Worm (Caenorhabditis elegans) whole organism, young adult: ENCODE measurements around the gene fut-1.

ENCODE experiments used
- B0019.2 ChIP-seq: fragments of 200-800 bp; sonication (Bioruptor generic); conservative IDR thresholded peaks from 2 replicates; pipeline ENCODE4 v1.3.6; 2022; ENCODE audit warnings: missing genetic modification reagents, missing genetic modification characterization, missing compliant biosample characterization
- B0035.1 ChIP-seq: sonication (generic microtip); optimal IDR thresholded peaks from 2 replicates; lab custom pipeline; 2016; ENCODE audit warnings: missing genetic modification characterization, mild to moderate bottlenecking, missing compliant biosample characterization, missing genotype, missing genetic modification reagents
- B0261.1 ChIP-seq: sonication (generic microtip); optimal IDR thresholded peaks from 2 replicates; lab custom pipeline; 2016; ENCODE audit warnings: mild to moderate bottlenecking, missing genetic modification characterization, moderate library complexity, missing compliant biosample characterization
- C06A6.2 ChIP-seq: fragments of 200-800 bp; sonication (Bioruptor generic); conservative IDR thresholded peaks from 2 replicates; pipeline ENCODE4 v1.3.6; 2022; ENCODE audit warnings: missing genetic modification characterization, missing compliant biosample characterization
- C17E4.6 ChIP-seq: fragments of 200-800 bp; sonication (Bioruptor generic); IDR thresholded peaks from 2 replicates; pipeline ENCODE4 v1.3.6; 2022; ENCODE audit warnings: missing genetic modification reagents, missing genetic modification characterization, missing compliant biosample characterization
- D2030.7 ChIP-seq: fragments of 200-800 bp; sonication (Bioruptor generic); IDR thresholded peaks from 2 replicates; pipeline ENCODE4 v1.3.6; 2022; ENCODE audit warnings: missing genetic modification reagents, missing genetic modification characterization, missing compliant biosample characterization
- F33H1.4 ChIP-seq: fragments of 200-800 bp; sonication (Bioruptor generic); IDR thresholded peaks from 2 replicates; pipeline ENCODE4 v1.3.6; 2022; ENCODE audit warnings: missing genetic modification reagents, missing genetic modification characterization, missing compliant biosample characterization
- F37B4.10 ChIP-seq: fragments of 200-800 bp; sonication (Bioruptor generic); IDR thresholded peaks from 2 replicates; pipeline ENCODE4 v1.3.6; 2022; ENCODE audit warnings: missing genetic modification characterization, missing compliant biosample characterization
- Y53G8AR.9 ChIP-seq: fragments of 200-800 bp; sonication (Bioruptor generic); conservative IDR thresholded peaks from 2 replicates; pipeline ENCODE4 v1.3.6; 2022; ENCODE audit warnings: missing genetic modification reagents, missing genetic modification characterization, missing compliant biosample characterization
- Y56A3A.18 ChIP-seq: fragments of 200-800 bp; sonication (Bioruptor generic); IDR thresholded peaks from 2 replicates; pipeline ENCODE4 v1.3.6; 2022; ENCODE audit warnings: missing genetic modification reagents, missing genetic modification characterization, missing compliant biosample characterization
- bed-1 ChIP-seq: fragments of 200-800 bp; sonication (Bioruptor generic); IDR thresholded peaks from 2 replicates; pipeline ENCODE4 v1.3.6; 2022; ENCODE audit warnings: missing genetic modification reagents, missing genetic modification characterization, missing compliant biosample characterization
- ccch-3 ChIP-seq: fragments of 200-800 bp; sonication (Bioruptor generic); optimal IDR thresholded peaks from 2 replicates; lab custom pipeline; 2018; ENCODE audit warnings: mild to moderate bottlenecking, missing genetic modification characterization, missing compliant biosample characterization
- cebp-1 ChIP-seq, 2 experiments: fragments of 200-800 bp in 1 of 2; sonication (Bioruptor generic) in 1 of 2; sonication (generic microtip) in 1 of 2; IDR thresholded peaks in 1 of 2; optimal IDR thresholded peaks in 1 of 2; 2 replicates each; pipeline versions ENCODE4 v1.3.6 to Lab custom; 2017 to 2022; ENCODE audit warnings: missing compliant biosample characterization in 2 of 2, missing genetic modification characterization in 2 of 2, mild to moderate bottlenecking in 1 of 2, missing genetic modification reagents in 1 of 2, moderate library complexity in 1 of 2
- cebp-2 ChIP-seq: fragments of 200-800 bp; sonication (Bioruptor generic); IDR thresholded peaks from 2 replicates; pipeline ENCODE4 v1.3.6; 2022; ENCODE audit warnings: missing genetic modification characterization, missing compliant biosample characterization
- ceh-27 ChIP-seq: fragments of 200-800 bp; sonication (Bioruptor generic); optimal IDR thresholded peaks from 2 replicates; lab custom pipeline; 2018; ENCODE audit warnings: mild to moderate bottlenecking, missing genetic modification characterization, moderate library complexity, missing compliant biosample characterization
- ceh-91 ChIP-seq: fragments of 200-800 bp; sonication (Bioruptor generic); IDR thresholded peaks from 2 replicates; pipeline ENCODE4 v1.3.6; 2022; ENCODE audit warnings: missing genetic modification reagents, missing genetic modification characterization, missing compliant biosample characterization
- die-1 ChIP-seq: sonication (generic microtip); optimal IDR thresholded peaks from 2 replicates; lab custom pipeline; 2016; ENCODE audit warnings: missing genotype, mild to moderate bottlenecking, missing genetic modification characterization, missing compliant biosample characterization
- dox-1 ChIP-seq: fragments of 200-800 bp; sonication (Bioruptor generic); IDR thresholded peaks from 2 replicates; pipeline ENCODE4 v1.3.6; 2022; ENCODE audit warnings: missing genetic modification reagents, missing genetic modification characterization, missing compliant biosample characterization
- egl-18 ChIP-seq: fragments of 200-800 bp; sonication (Bioruptor generic); IDR thresholded peaks from 2 replicates; pipeline ENCODE4 v1.3.6; 2022; ENCODE audit warnings: missing genetic modification reagents, missing genetic modification characterization, missing compliant biosample characterization
- him-1 ChIP-seq: sonication (generic microtip); optimal IDR thresholded peaks from 2 replicates; lab custom pipeline; 2016; ENCODE audit warnings: missing genotype, missing genetic modification reagents, missing genetic modification characterization, missing compliant biosample characterization
- hrde-1 ChIP-seq: sonication (generic microtip); optimal IDR thresholded peaks from 2 replicates; lab custom pipeline; 2016; ENCODE audit warnings: missing genetic modification characterization, mild to moderate bottlenecking, missing compliant biosample characterization, moderate library complexity, missing genotype, missing genetic modification reagents, borderline replicate concordance
- let-607 ChIP-seq, 2 experiments: fragments of 200-800 bp in 1 of 2; sonication (Bioruptor generic) in 1 of 2; sonication (generic microtip) in 1 of 2; optimal IDR thresholded peaks; 2 replicates each; lab custom pipeline; 2016 to 2018; ENCODE audit warnings: mild to moderate bottlenecking in 2 of 2, missing compliant biosample characterization in 2 of 2, missing genetic modification characterization in 2 of 2, moderate library complexity in 2 of 2, missing genotype in 1 of 2
- lsl-1 ChIP-seq: fragments of 200-800 bp; sonication (Bioruptor generic); optimal IDR thresholded peaks from 2 replicates; lab custom pipeline; 2018; ENCODE audit warnings: mild to moderate bottlenecking, missing genetic modification characterization, moderate library complexity, missing compliant biosample characterization
- madf-3 ChIP-seq: fragments of 200-800 bp; sonication (Bioruptor generic); IDR thresholded peaks from 2 replicates; pipeline ENCODE4 v1.3.6; 2022; ENCODE audit warnings: missing genetic modification reagents, missing genetic modification characterization, missing compliant biosample characterization
- madf-6 ChIP-seq: fragments of 200-800 bp; sonication (Bioruptor generic); IDR thresholded peaks from 2 replicates; pipeline ENCODE4 v1.3.6; 2022; ENCODE audit warnings: missing genetic modification reagents, missing genetic modification characterization, missing compliant biosample characterization
- mcd-1 ChIP-seq: fragments of 200-800 bp; sonication (Bioruptor generic); IDR thresholded peaks from 2 replicates; pipeline ENCODE4 v1.3.6; 2022; ENCODE audit warnings: missing genetic modification reagents, missing genetic modification characterization, missing compliant biosample characterization
- mes-4 ChIP-seq: sonication (generic microtip); optimal IDR thresholded peaks from 2 replicates; lab custom pipeline; 2016; ENCODE audit warnings: missing genotype, missing genetic modification characterization, missing compliant biosample characterization
- nfyb-1 ChIP-seq: fragments of 200-800 bp; sonication (Bioruptor generic); IDR thresholded peaks from 2 replicates; pipeline ENCODE4 v1.3.6; 2022; ENCODE audit warnings: missing genetic modification reagents, missing genetic modification characterization, missing compliant biosample characterization
- nhr-179 ChIP-seq: sonication (generic microtip); optimal IDR thresholded peaks from 2 replicates; lab custom pipeline; 2016; ENCODE audit warnings: mild to moderate bottlenecking, missing genetic modification characterization, missing compliant biosample characterization
- nhr-80 ChIP-seq: sonication (generic microtip); optimal IDR thresholded peaks from 2 replicates; lab custom pipeline; 2016; ENCODE audit warnings: missing genetic modification characterization, missing compliant biosample characterization
- pha-4 ChIP-seq: fragments of 150-350 bp; sonication (generic microtip); optimal IDR thresholded peaks from 2 replicates; lab custom pipeline; 2014; ENCODE audit warnings: missing biosample characterization, missing genetic modification reagents, missing genetic modification characterization
- rpc-1 ChIP-seq, 2 experiments: fragments of 150-350 bp in 1 of 2; sonication (generic microtip) in 1 of 2; optimal IDR thresholded peaks; 2 replicates each; lab custom pipeline; 2014 to 2018; ENCODE audit warnings: missing biosample characterization in 1 of 2, missing genetic modification characterization in 1 of 2, missing genetic modification reagents in 1 of 2, missing genotype in 1 of 2
- sea-2 ChIP-seq: fragments of 200-800 bp; sonication (Bioruptor generic); IDR thresholded peaks from 2 replicates; pipeline ENCODE4 v1.3.6; 2022; ENCODE audit warnings: missing genetic modification characterization, missing compliant biosample characterization
- sptf-2 ChIP-seq: fragments of 200-800 bp; sonication (Bioruptor generic); optimal IDR thresholded peaks from 2 replicates; lab custom pipeline; 2018; ENCODE audit warnings: mild to moderate bottlenecking, missing genetic modification characterization, missing compliant biosample characterization
- tlf-1 ChIP-seq: fragments of 200-800 bp; sonication (Bioruptor generic); optimal IDR thresholded peaks from 2 replicates; lab custom pipeline; 2018; ENCODE audit warnings: mild to moderate bottlenecking, missing genetic modification characterization, missing compliant biosample characterization
- unc-130 ChIP-seq: sonication (generic microtip); optimal IDR thresholded peaks from 2 replicates; lab custom pipeline; 2016; ENCODE audit warnings: missing genetic modification reagents, missing genetic modification characterization, missing compliant biosample characterization
- ztf-18 ChIP-seq: sonication (generic microtip); optimal IDR thresholded peaks from 2 replicates; lab custom pipeline; 2016; ENCODE audit warnings: missing genotype, mild to moderate bottlenecking, missing genetic modification characterization, missing compliant biosample characterization

Gene fut-1

DNA sequence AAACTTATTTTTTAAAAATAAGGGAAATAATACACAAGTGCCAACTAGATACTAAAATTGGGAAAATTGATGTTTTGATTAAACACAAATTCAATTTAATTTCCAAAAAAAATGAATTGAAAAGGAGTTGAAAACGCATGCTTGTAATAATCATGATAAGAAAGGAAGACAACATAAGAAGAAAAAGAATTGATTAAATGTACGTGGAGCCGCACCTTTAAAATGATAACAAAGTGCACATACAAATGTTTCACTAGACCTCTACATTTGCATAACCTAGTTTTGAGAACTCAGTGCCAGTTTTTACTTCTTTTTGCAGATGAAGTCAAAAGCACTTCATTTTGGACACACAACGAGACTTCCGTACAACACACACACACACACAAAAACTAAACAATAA lies 2.3 kb upstream of the fut-1 start:
- TF ChIP-seq C06A6.2 (GFP tag; lab: Robert Waterston, UW): no peak
- peak; percentile 55 for TF ChIP-seq nhr-80

DNA sequence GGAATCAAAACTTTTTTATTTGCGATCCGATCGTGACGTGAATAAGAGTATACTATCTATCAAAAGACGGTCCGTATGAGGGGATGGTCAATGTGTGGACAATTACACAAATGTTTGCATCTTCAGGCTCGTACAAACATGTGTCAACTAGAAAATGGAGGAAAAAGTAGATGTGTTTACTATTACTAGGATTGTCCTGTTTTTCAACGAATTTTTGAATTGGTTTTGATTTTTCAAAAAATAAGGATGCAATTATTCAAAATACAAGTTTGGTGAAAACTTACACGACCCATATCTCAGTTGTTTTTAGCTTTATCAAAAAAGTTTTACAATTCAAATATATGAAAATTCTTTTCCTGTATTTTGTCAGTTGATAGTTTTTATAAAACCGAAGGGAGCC lies 4.1 kb downstream of the fut-1 start, which contains the start of gene K08F8.7:
Gene K08F8.7 (minus strand): TSS at position 101 of the 400 bp plus-strand sequence.
- no peak for TF ChIP-seq F37B4.10
- TF ChIP-seq pha-4: no peak
- TF ChIP-seq sea-2 (GFP tag; lab: Robert Waterston, UW): no peak
- no peak for TF ChIP-seq madf-6 (GFP tag; lab: Robert Waterston, UW)
- TF ChIP-seq Y53G8AR.9 (GFP tag; lab: Robert Waterston, UW): no peak
- no peak for TF ChIP-seq mcd-1 (GFP tag; lab: Robert Waterston, UW)
- no peak for TF ChIP-seq Y56A3A.18
- no peak for TF ChIP-seq nhr-179 (tag; lab: Kevin White, UChicago)
- no peak for TF ChIP-seq cebp-1 (GFP tag; IDR thresholded peaks at IDR 0.05; lab: Robert Waterston, UW)
- no peak for TF ChIP-seq cebp-1 (tag; optimal IDR thresholded peaks at IDR 0.05; lab: Kevin White, UChicago)
- no peak for TF ChIP-seq C17E4.6 (GFP tag; lab: Robert Waterston, UW)
- no peak for TF ChIP-seq dox-1 (GFP tag; lab: Robert Waterston, UW)
- TF ChIP-seq unc-130 (GFP tag; lab: Kevin White, UChicago): no peak

DNA sequence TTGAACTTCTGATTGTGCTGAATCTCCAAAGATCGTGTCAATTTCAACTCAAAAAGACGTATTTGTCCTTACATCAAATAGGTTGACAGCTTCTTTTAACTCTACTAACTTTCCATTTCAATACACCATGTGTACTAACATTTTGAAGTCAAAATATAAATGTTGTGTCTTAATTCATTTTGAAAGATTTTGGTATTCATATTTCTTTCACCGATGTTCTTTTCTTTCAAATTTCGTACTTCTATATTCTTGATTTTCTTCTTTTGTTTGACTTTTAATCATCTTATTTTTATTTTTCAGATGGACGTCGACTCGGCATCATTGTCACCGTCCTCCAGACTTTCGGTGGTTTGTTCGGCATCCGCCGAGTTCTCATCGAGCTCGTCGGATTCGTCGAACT lies 7.7 kb downstream of the fut-1 start, which contains the start of gene atf-2:
Gene atf-2 (plus strand): TSS at position 301 of the 400 bp plus-strand sequence.
- no peak for TF ChIP-seq F37B4.10
- no peak for TF ChIP-seq die-1 (tag; lab: Kevin White, UChicago)
- TF ChIP-seq lsl-1 (GFP tag; lab: Kevin White, UChicago): no peak
- no peak for TF ChIP-seq nfyb-1 (GFP tag; lab: Robert Waterston, UW)
- TF ChIP-seq mcd-1 (GFP tag; lab: Robert Waterston, UW): no peak
- no peak for TF ChIP-seq ccch-3 (GFP tag; lab: Kevin White, UChicago)
- TF ChIP-seq ceh-91 (GFP tag; lab: Robert Waterston, UW): no peak
- TF ChIP-seq him-1: no peak
- TF ChIP-seq let-607 (tag; optimal IDR thresholded peaks at IDR 0.05; lab: Kevin White, UChicago): no peak
- no peak for TF ChIP-seq madf-3 (GFP tag; lab: Robert Waterston, UW)
- TF ChIP-seq sptf-2: no peak
- no peak for TF ChIP-seq mes-4 (tag; lab: Kevin White, UChicago)
- TF ChIP-seq hrde-1 (tag; lab: Kevin White, UChicago): no peak

- TF ChIP-seq F33H1.4 (GFP tag; lab: Robert Waterston, UW) (no peak), D2030.7 (GFP tag; lab: Robert Waterston, UW) (no peak), bed-1 (GFP tag; lab: Robert Waterston, UW) (no peak), rpc-1 (optimal IDR thresholded peaks at IDR 0.05; lab: Kevin White, UChicago) (no peak), rpc-1 (tag; optimal IDR thresholded peaks at IDR 0.05; lab: Kevin White, UChicago) (no peak), die-1 (tag; lab: Kevin White, UChicago) (no peak), egl-18 (no peak), dox-1 (GFP tag; lab: Robert Waterston, UW) (no peak), unc-130 (GFP tag; lab: Kevin White, UChicago) (no peak), cebp-2 (GFP tag; lab: Robert Waterston, UW) (no peak), tlf-1 (no peak), ceh-27 (GFP tag; lab: Kevin White, UChicago) (no peak), B0019.2 (GFP tag; lab: Robert Waterston, UW) (no peak), ztf-18 (tag; lab: Kevin White, UChicago) (no peak), let-607 (tag; optimal IDR thresholded peaks at IDR 0.05; lab: Kevin White, UChicago) (no peak), B0261.1 (tag; lab: Kevin White, UChicago) (no peak), B0035.1 (tag; lab: Kevin White, UChicago) (no peak), nfyb-1 (GFP tag; lab: Robert Waterston, UW) (no peak), sptf-2 (no peak)
- TF ChIP-seq, all 124 proteins: peak for 0
Observed at ce11 chrII:8751042-8751441, 8.4 kb downstream of the fut-1 start.
